Fruit fly (Drosophila melanogaster): Measurements from ENCODE around the gene CG46281.

The CG46281 gene

DNA sequence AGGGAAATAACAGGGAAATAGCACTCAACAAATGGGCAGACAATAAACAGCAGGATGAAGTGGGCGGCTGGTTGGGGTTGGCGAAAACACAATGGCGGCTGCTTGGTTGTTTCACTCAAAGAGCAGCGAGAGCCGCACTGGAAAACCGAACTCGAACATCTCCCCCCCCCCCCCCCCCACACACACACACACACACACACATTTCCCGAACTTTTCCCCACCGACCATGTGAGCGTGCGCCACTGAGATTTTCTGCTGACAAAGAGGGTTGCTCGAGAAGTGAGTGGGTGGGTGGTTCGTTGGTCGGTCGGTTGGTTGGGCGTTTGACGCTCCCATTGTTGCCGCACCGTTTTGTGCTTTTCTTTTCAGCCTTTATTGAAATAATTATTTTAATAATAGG, 43.1 kb upstream of the CG46281 start:
- TF ChIP-seq Nf-YB (GFP tag; optimal IDR thresholded peaks at IDR 0.05) (peak; percentile 78), cg (GFP tag; optimal IDR thresholded peaks at IDR 0.05) (peak; percentile 63), Deaf1 (tag; optimal IDR thresholded peaks at IDR 0.05) (peak; percentile 42), Nf-YC (tag; optimal IDR thresholded peaks at IDR 0.05) (peak; percentile 86), z (GFP tag; IDR thresholded peaks at IDR 0.05) (peak; percentile 93), Hr39 (optimal IDR thresholded peaks at IDR 0.05) (peak; percentile 4), tup (GFP tag; optimal IDR thresholded peaks at IDR 0.05) (no peak), Bgb (GFP tag; IDR thresholded peaks at IDR 0.05; ENCODE audit: partially characterized antibody) (no peak), ci (GFP tag; IDR thresholded peaks at IDR 0.05) (no peak), ewg (GFP tag; optimal IDR thresholded peaks at IDR 0.05) (peak; percentile 12), pb (GFP tag; optimal IDR thresholded peaks at IDR 0.05) (no peak), Sry-β (GFP tag; optimal IDR thresholded peaks at IDR 0.05) (no peak), NC2β (GFP tag; optimal IDR thresholded peaks at IDR 0.05) (no peak)

- TF ChIP-seq Stat92E (GFP tag; optimal IDR thresholded peaks at IDR 0.05) (no peak), CG15479 (GFP tag; optimal IDR thresholded peaks at IDR 0.05) (peak; percentile 93), cg (GFP tag; optimal IDR thresholded peaks at IDR 0.05) (peak; percentile 14), cad (GFP tag; optimal IDR thresholded peaks at IDR 0.05) (peak; percentile 63), CG3847 (GFP tag; IDR thresholded peaks at IDR 0.05) (no peak), tll (GFP tag; optimal IDR thresholded peaks at IDR 0.05) (peak; percentile 31 to 99), zen (tag; optimal IDR thresholded peaks at IDR 0.05) (peak; percentile 62)
These were observed 41.9 kb upstream of the CG46281 start for dm6 chr3R:13072052-13072451.

DNA sequence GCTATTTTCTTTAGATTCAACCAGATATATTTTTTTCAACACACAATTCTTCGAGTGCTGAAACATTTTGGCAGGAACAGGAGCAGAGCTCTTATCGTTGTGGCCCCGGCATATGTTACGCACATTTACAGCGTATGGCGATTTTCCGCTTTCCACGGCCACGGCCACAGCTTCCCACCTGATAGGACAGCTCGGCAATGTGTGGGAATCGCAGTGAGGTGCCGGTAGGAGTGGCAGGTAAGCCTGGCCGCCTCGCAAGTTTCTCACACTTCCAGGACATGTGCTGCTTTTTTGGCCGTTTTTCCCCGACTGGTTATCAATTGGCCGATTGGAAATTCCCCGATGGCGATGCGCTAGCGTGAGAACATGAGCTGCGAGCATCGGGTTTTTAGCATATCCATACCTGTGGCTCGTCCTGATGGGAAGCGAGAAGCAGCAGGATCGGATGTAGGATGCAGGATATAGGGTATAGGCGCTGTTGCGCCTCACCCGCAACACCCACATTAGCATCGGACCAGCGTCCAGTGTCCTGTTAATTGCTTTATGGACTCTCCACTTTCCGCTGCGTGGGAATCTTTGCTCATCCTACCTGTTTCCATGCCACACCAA, 40.0 kb upstream of the CG46281 start:
- TF ChIP-seq cad (GFP tag; optimal IDR thresholded peaks at IDR 0.05): peak; percentile 40
- peak; percentile 82 for TF ChIP-seq CG15479 (GFP tag; optimal IDR thresholded peaks at IDR 0.05)
- peak in 1 of 2 experiments; percentile 39 for TF ChIP-seq tll (GFP tag; optimal IDR thresholded peaks at IDR 0.05)
- TF ChIP-seq CG4730 (GFP tag; IDR thresholded peaks at IDR 0.05): no peak
- TF ChIP-seq Doc2 (GFP tag; IDR thresholded peaks at IDR 0.05): no peak
- TF ChIP-seq twi (tag; optimal IDR thresholded peaks at IDR 0.05): peak; percentile 98
- no peak for TF ChIP-seq CG11695 (GFP tag; IDR thresholded peaks at IDR 0.05)

dm6 chr3R:13068022-13068421, 37.9 kb upstream of the CG46281 start:
- TF ChIP-seq gsb-n (tag; optimal IDR thresholded peaks at IDR 0.05) (peak; percentile 97), CG9817 (tag; optimal IDR thresholded peaks at IDR 0.05) (peak; percentile 73), tgo (GFP tag; IDR thresholded peaks at IDR 0.05) (peak; percentile 56; the same call in 2 of the 3 replicates), pho (GFP tag; optimal IDR thresholded peaks at IDR 0.05) (peak; percentile 16), CG9727 (GFP tag; optimal IDR thresholded peaks at IDR 0.05) (peak; percentile 94), abd-A (tag; optimal IDR thresholded peaks at IDR 0.05) (peak; percentile 82), odd (GFP tag; optimal IDR thresholded peaks at IDR 0.05) (peak; percentile 92), CG17829 (tag; optimal IDR thresholded peaks at IDR 0.05) (peak; percentile 76), Hand (GFP tag; optimal IDR thresholded peaks at IDR 0.05) (no peak), CG42726 (GFP tag; IDR thresholded peaks at IDR 0.05; ENCODE audit: partially characterized antibody) (no peak), CG10147 (GFP tag; optimal IDR thresholded peaks at IDR 0.05) (peak; percentile 72), psq (GFP tag; optimal IDR thresholded peaks at IDR 0.05) (peak; percentile 66), CG10267 (tag; optimal IDR thresholded peaks at IDR 0.05) (peak; percentile 73), fd102C (GFP tag; optimal IDR thresholded peaks at IDR 0.05) (peak; percentile 65), stc (GFP tag; IDR thresholded peaks at IDR 0.05) (peak; percentile 60; the same call in 1 of the 2 replicates), bbx (GFP tag; IDR thresholded peaks at IDR 0.05; ENCODE audit: partially characterized antibody) (no peak), CG6272 (GFP tag; IDR thresholded peaks at IDR 0.05) (no peak), hb (GFP tag; IDR thresholded peaks at IDR 0.05; ENCODE audit: partially characterized antibody) (no peak), her (GFP tag; optimal IDR thresholded peaks at IDR 0.05) (peak; percentile 52), bcd (GFP tag; optimal IDR thresholded peaks at IDR 0.05) (peak; percentile 93), ara (GFP tag; IDR thresholded peaks at IDR 0.05) (peak; percentile 86), sens (GFP tag) (peak; percentile 98), Hey (tag; optimal IDR thresholded peaks at IDR 0.05) (peak; percentile 58)

Measured in whole organism, embryonic.